Worm (Caenorhabditis elegans) whole organism, midembryonic: Measurements from ENCODE around the gene spp-24.

Experiments used
- T22C8.4 ChIP-seq: fragments of 200-800 bp; sonication (Bioruptor generic); IDR thresholded peaks from 2 replicates; pipeline ENCODE4 v1.3.6; 2022; ENCODE audit warnings: missing genetic modification characterization, missing compliant biosample characterization
- cog-1 ChIP-seq: sonication (generic microtip); optimal IDR thresholded peaks from 2 replicates; lab custom pipeline; 2016; ENCODE audit warnings: missing genetic modification characterization, missing compliant biosample characterization
- flt-1 ChIP-seq: fragments of 200-800 bp; sonication (Bioruptor generic); IDR thresholded peaks from 2 replicates; pipeline ENCODE4 v1.3.6; 2022; ENCODE audit warnings: missing genetic modification characterization, missing compliant biosample characterization
- klf-2 ChIP-seq: fragments of 200-800 bp; sonication (Bioruptor generic); conservative IDR thresholded peaks from 2 replicates; pipeline ENCODE4 v1.3.6; 2022; ENCODE audit warnings: missing genetic modification reagents, missing genetic modification characterization, missing compliant biosample characterization
- med-1 ChIP-seq: sonication (generic microtip); optimal IDR thresholded peaks from 2 replicates; lab custom pipeline; 2017; ENCODE audit warnings: missing genetic modification characterization, mild to moderate bottlenecking, missing compliant biosample characterization, antibody characterized with exemption, missing genetic modification reagents; ENCODE audit not compliant: insufficient read depth
- ref-1 ChIP-seq: fragments of 200-800 bp; sonication (Bioruptor generic); conservative IDR thresholded peaks from 2 replicates; pipeline ENCODE4 v1.3.6; 2022; ENCODE audit warnings: missing genetic modification reagents, missing genetic modification characterization, missing compliant biosample characterization
- tab-1 ChIP-seq: fragments of 200-800 bp; sonication (Bioruptor generic); IDR thresholded peaks from 2 replicates; pipeline ENCODE4 v1.3.6; 2022; ENCODE audit warnings: missing genetic modification characterization, missing compliant biosample characterization
- ztf-23 ChIP-seq: fragments of 200-800 bp; sonication (Bioruptor generic); IDR thresholded peaks from 2 replicates; pipeline ENCODE4 v1.3.6; 2022; ENCODE audit warnings: missing genetic modification reagents, missing genetic modification characterization, missing compliant biosample characterization
- ztf-29 ChIP-seq: fragments of 200-800 bp; sonication (Bioruptor generic); IDR thresholded peaks from 2 replicates; pipeline ENCODE4 v1.3.6; 2022; ENCODE audit warnings: missing genetic modification reagents, missing genetic modification characterization, missing compliant biosample characterization

spp-24 gene

ce11 chrII:8212-8611 lies 31.1 kb downstream of the spp-24 start:
- no peak for TF ChIP-seq ref-1 (GFP tag; lab: Robert Waterston, UW)
- TF ChIP-seq T22C8.4 (GFP tag; lab: Robert Waterston, UW): no peak
- TF ChIP-seq cog-1 (tag; lab: Kevin White, UChicago): no peak
- no peak for TF ChIP-seq tab-1 (GFP tag; lab: Robert Waterston, UW)
- no peak for TF ChIP-seq ztf-23 (GFP tag; lab: Robert Waterston, UW)
- TF ChIP-seq ztf-29: no peak
- TF ChIP-seq flt-1: no peak
- no peak for TF ChIP-seq klf-2 (GFP tag; lab: Robert Waterston, UW)
- TF ChIP-seq med-1 (GFP tag; lab: Kevin White, UChicago): no peak

ce11 chrII:6349-6748 lies 33.0 kb downstream of the spp-24 start, which contains the start of gene osta-1:
TSS of gene osta-1 (plus strand) at chrII:6657.
- TF ChIP-seq cog-1 (tag; lab: Kevin White, UChicago): no peak

- TF ChIP-seq klf-2 (GFP tag; lab: Robert Waterston, UW) (no peak), T22C8.4 (GFP tag; lab: Robert Waterston, UW) (no peak), ref-1 (GFP tag; lab: Robert Waterston, UW) (no peak), ztf-23 (GFP tag; lab: Robert Waterston, UW) (no peak), tab-1 (GFP tag; lab: Robert Waterston, UW) (no peak), cog-1 (tag; lab: Kevin White, UChicago) (no peak), ztf-29 (no peak), med-1 (GFP tag; lab: Kevin White, UChicago) (no peak), flt-1 (no peak)
Measured at ce11 chrII:4793-5192, 34.5 kb downstream of the spp-24 start.

ce11 chrII:1334-1898 lies 37.9 kb downstream of the spp-24 start, which contains the start of gene 2L52.1:
TSS of gene 2L52.1 (plus strand) at chrII:1848.
- TF ChIP-seq klf-2 (GFP tag; lab: Robert Waterston, UW): no peak
- TF ChIP-seq T22C8.4 (GFP tag; lab: Robert Waterston, UW): no peak
- TF ChIP-seq cog-1 (tag; lab: Kevin White, UChicago): no peak
- TF ChIP-seq flt-1: no peak
- TF ChIP-seq ztf-29: no peak
- no peak for TF ChIP-seq ref-1 (GFP tag; lab: Robert Waterston, UW)
- no peak for TF ChIP-seq med-1 (GFP tag; lab: Kevin White, UChicago)
- no peak for TF ChIP-seq ztf-23 (GFP tag; lab: Robert Waterston, UW)
- TF ChIP-seq tab-1 (GFP tag; lab: Robert Waterston, UW): no peak

ce11 chrII:586-985 lies 38.8 kb downstream of the spp-24 start:
- TF ChIP-seq tab-1 (GFP tag; lab: Robert Waterston, UW) (no peak), T22C8.4 (GFP tag; lab: Robert Waterston, UW) (no peak), med-1 (GFP tag; lab: Kevin White, UChicago) (no peak), flt-1 (no peak), ztf-29 (no peak), klf-2 (GFP tag; lab: Robert Waterston, UW) (no peak), ref-1 (GFP tag; lab: Robert Waterston, UW) (no peak), cog-1 (tag; lab: Kevin White, UChicago) (no peak), ztf-23 (GFP tag; lab: Robert Waterston, UW) (no peak)
